Fruit fly (Drosophila melanogaster): ENCODE results near the gene CG33928.

Gene CG33928

dm6 chr2L:17472582-17473524, 36.5 kb upstream of the CG33928 start, which contains the start of gene BicD (continued):
- TF ChIP-seq Dll (GFP tag; IDR thresholded peaks at IDR 0.05; ENCODE audit: partially characterized antibody), result peak; percentile 78
- no peak for TF ChIP-seq B-H2 (GFP tag; optimal IDR thresholded peaks at IDR 0.05)
- TF ChIP-seq CG32532 (GFP tag; IDR thresholded peaks at IDR 0.05), result no peak
- no peak for TF ChIP-seq Dip2 (GFP tag; IDR thresholded peaks at IDR 0.05)
- TF ChIP-seq CkIIα-i1 (GFP tag; IDR thresholded peaks at IDR 0.05), result no peak
- TF ChIP-seq CG5180 (GFP tag; optimal IDR thresholded peaks at IDR 0.05), result no peak
- no peak for TF ChIP-seq bigmax (GFP tag; optimal IDR thresholded peaks at IDR 0.05)
- no peak for TF ChIP-seq esg (GFP tag; conservative IDR thresholded peaks at IDR 0.05)
- TF ChIP-seq inv (GFP tag; IDR thresholded peaks at IDR 0.05; ENCODE audit: partially characterized antibody), result peak; percentile 54
- TF ChIP-seq CG17612 (GFP tag; IDR thresholded peaks at IDR 0.05), result 0 out of 2 replicates have a peak, but pooled peaks have one; percentile 7
- 0 out of 3 replicates have a peak, but pooled peaks have one; percentile 15 for TF ChIP-seq CG11695 (GFP tag; IDR thresholded peaks at IDR 0.05)
- peak; percentile 63; the same call in 1 of the 3 replicates for TF ChIP-seq CG6791 (GFP tag; IDR thresholded peaks at IDR 0.05; ENCODE audit: partially characterized antibody)
- TF ChIP-seq Max (GFP tag; optimal IDR thresholded peaks at IDR 0.05), result no peak
- no peak for TF ChIP-seq bcd (GFP tag; optimal IDR thresholded peaks at IDR 0.05)
- TF ChIP-seq Tbp (GFP tag; optimal IDR thresholded peaks at IDR 0.05), result no peak
- TF ChIP-seq Mrtf (GFP tag; IDR thresholded peaks at IDR 0.05), result no peak
- TF ChIP-seq ab (GFP tag; optimal IDR thresholded peaks at IDR 0.05), result no peak
- no peak for TF ChIP-seq tx (GFP tag; optimal IDR thresholded peaks at IDR 0.05)
- no peak for TF ChIP-seq yki (optimal IDR thresholded peaks at IDR 0.05)
- peak; percentile 88 for TF ChIP-seq cg (GFP tag; optimal IDR thresholded peaks at IDR 0.05)

- TF ChIP-seq CG3163 (GFP tag; optimal IDR thresholded peaks at IDR 0.05), result peak; percentile 29
- TF ChIP-seq cwo (GFP tag; optimal IDR thresholded peaks at IDR 0.05), result peak; percentile 93
- peak; percentile 4 for TF ChIP-seq grau (tag; optimal IDR thresholded peaks at IDR 0.05)
- no peak for TF ChIP-seq fd64A (GFP tag; optimal IDR thresholded peaks at IDR 0.05)
- peak; percentile 37 for TF ChIP-seq cg (GFP tag; optimal IDR thresholded peaks at IDR 0.05)
- no peak for TF ChIP-seq CG17328 (GFP tag; IDR thresholded peaks at IDR 0.05)
- peak; percentile 11 for TF ChIP-seq CG2120 (GFP tag; optimal IDR thresholded peaks at IDR 0.05)
- TF ChIP-seq CG18011 (GFP tag; optimal IDR thresholded peaks at IDR 0.05), result peak; percentile 10
- no peak for TF ChIP-seq CG12769 (tag; optimal IDR thresholded peaks at IDR 0.05)
- TF ChIP-seq HmgZ (tag; optimal IDR thresholded peaks at IDR 0.05), result peak; percentile 11
- TF ChIP-seq CG3726 (GFP tag; IDR thresholded peaks at IDR 0.05), result no peak
- peak; percentile 41 to 59 for TF ChIP-seq Trl (optimal IDR thresholded peaks at IDR 0.05)
- TF ChIP-seq Trl (GFP tag; optimal IDR thresholded peaks at IDR 0.05), result no peak
- no peak for TF ChIP-seq Bdp1 (GFP tag; optimal IDR thresholded peaks at IDR 0.05)
- no peak for TF ChIP-seq CG14965 (GFP tag; optimal IDR thresholded peaks at IDR 0.05; ENCODE audit: borderline replicate concordance)
Measured at dm6 chr2L:17471524-17471923, 35.1 kb upstream of the CG33928 start, which contains the start of gene Sgt. Gene Sgt, plus strand, starts transcription at chr2L:17471603.

dm6 chr2L:17470630-17471029, 34.2 kb upstream of the CG33928 start:
- peak; percentile 33 for TF ChIP-seq Vsx1 (GFP tag; optimal IDR thresholded peaks at IDR 0.05)
- no peak for TF ChIP-seq CG4282 (GFP tag; optimal IDR thresholded peaks at IDR 0.05)
- TF ChIP-seq pum (GFP tag; optimal IDR thresholded peaks at IDR 0.05), result no peak
- TF ChIP-seq Med (GFP tag), result peak; percentile 93
- peak; percentile 59 for TF ChIP-seq sd (tag; optimal IDR thresholded peaks at IDR 0.05)
- TF ChIP-seq CG4820 (GFP tag; optimal IDR thresholded peaks at IDR 0.05), result no peak
- TF ChIP-seq CG14050 (GFP tag; IDR thresholded peaks at IDR 0.05), result no peak
- no peak for TF ChIP-seq CG14965 (GFP tag; optimal IDR thresholded peaks at IDR 0.05; ENCODE audit: borderline replicate concordance)
- TF ChIP-seq Hmr (GFP tag; optimal IDR thresholded peaks at IDR 0.05), result peak; percentile 90
- no peak for TF ChIP-seq ftz-f1 (GFP tag; optimal IDR thresholded peaks at IDR 0.05)
- TF ChIP-seq CHES-1-like (GFP tag; optimal IDR thresholded peaks at IDR 0.05), result peak; percentile 55
- TF ChIP-seq az2 (GFP tag; optimal IDR thresholded peaks at IDR 0.05), result no peak
- TF ChIP-seq pan (optimal IDR thresholded peaks at IDR 0.05), result no peak
- no peak for TF ChIP-seq pan (GFP tag; optimal IDR thresholded peaks at IDR 0.05 in 1 of 2, IDR thresholded peaks at IDR 0.05 in 1 of 2)
- peak; percentile 8 for TF ChIP-seq lilli (GFP tag; optimal IDR thresholded peaks at IDR 0.05)
- TF ChIP-seq Dad (GFP tag; optimal IDR thresholded peaks at IDR 0.05), result peak; percentile 2
